Fruit fly (Drosophila melanogaster) whole organism, embryonic: Measurements from ENCODE around the gene CG1575.

Experiments
- CG10366 ChIP-seq: fragments of 200-800 bp; sonication (Bioruptor generic); IDR thresholded peaks from 2 replicates; pipeline ENCODE4 v1.3.6; 2022; ENCODE audit warnings: missing biosample characterization, missing genetic modification characterization
- CG10654 ChIP-seq: fragments of 200-800 bp; sonication (Bioruptor generic); optimal IDR thresholded peaks from 2 replicates; lab custom pipeline; 2016; ENCODE audit warnings: missing biosample characterization, missing genetic modification characterization
- CG11456 ChIP-seq: fragments of 200-800 bp; sonication (Bioruptor generic); IDR thresholded peaks from 3 replicates; pipeline ENCODE4 v1.3.6; 2022; ENCODE audit warnings: missing biosample characterization, missing genetic modification characterization
- CG12659 ChIP-seq: fragments of 200-800 bp; sonication (Bioruptor generic); optimal IDR thresholded peaks from 3 replicates; lab custom pipeline; 2017; ENCODE audit warnings: mild to moderate bottlenecking, missing biosample characterization, missing genetic modification reagents, missing genetic modification characterization
- CG14014 ChIP-seq: fragments of 200-800 bp; sonication (Bioruptor generic); IDR thresholded peaks from 2 replicates; pipeline ENCODE4 v1.3.6; 2022; ENCODE audit warnings: missing biosample characterization, missing genetic modification characterization
- CG15011 ChIP-seq: fragments of 200-800 bp; sonication (Bioruptor generic); optimal IDR thresholded peaks from 3 replicates; lab custom pipeline; 2018; ENCODE audit warnings: missing biosample characterization, mild to moderate bottlenecking, missing genetic modification characterization
- CG18599 ChIP-seq: fragments of 200-800 bp; sonication (Bioruptor generic); optimal IDR thresholded peaks from 3 replicates; lab custom pipeline; 2017; ENCODE audit warnings: missing biosample characterization, missing genetic modification characterization, mild to moderate bottlenecking, moderate library complexity, missing genetic modification reagents
- CG18619 ChIP-seq: fragments of 200-800 bp; sonication (Bioruptor generic); optimal IDR thresholded peaks from 3 replicates; lab custom pipeline; 2017; ENCODE audit warnings: missing biosample characterization, mild to moderate bottlenecking, missing genetic modification characterization
- CG30403 ChIP-seq: fragments of 200-800 bp; sonication (Bioruptor generic); optimal IDR thresholded peaks from 3 replicates; lab custom pipeline; 2016; ENCODE audit warnings: missing biosample characterization, missing genetic modification characterization
- CG3281 ChIP-seq: fragments of 200-800 bp; sonication (Bioruptor generic); optimal IDR thresholded peaks from 3 replicates; lab custom pipeline; 2017; ENCODE audit warnings: missing biosample characterization, mild to moderate bottlenecking, missing genetic modification characterization
- CG34376 ChIP-seq: fragments of 200-800 bp; sonication (Bioruptor generic); optimal IDR thresholded peaks from 2 replicates; lab custom pipeline; 2018; ENCODE audit warnings: missing biosample characterization, mild to moderate bottlenecking, missing genetic modification characterization
- CG7987 ChIP-seq: fragments of 200-800 bp; sonication (Bioruptor generic); optimal IDR thresholded peaks from 2 replicates; lab custom pipeline; 2018; ENCODE audit warnings: missing biosample characterization, mild to moderate bottlenecking, missing genetic modification characterization, moderate library complexity
- CG9727 ChIP-seq: fragments of 200-800 bp; sonication (Bioruptor generic); optimal IDR thresholded peaks from 3 replicates; lab custom pipeline; 2017; ENCODE audit warnings: missing biosample characterization, mild to moderate bottlenecking, missing genetic modification characterization
- CG9932 ChIP-seq: fragments of 200-800 bp; sonication (Bioruptor generic); IDR thresholded peaks from 2 replicates; pipeline ENCODE4 v1.3.6; 2022; ENCODE audit warnings: missing biosample characterization, missing genetic modification characterization
- CkIIα-i1 ChIP-seq: fragments of 200-800 bp; sonication (Bioruptor generic); IDR thresholded peaks from 2 replicates; pipeline ENCODE4 v1.3.6; 2022; ENCODE audit warnings: missing biosample characterization, missing genetic modification characterization
- D19B ChIP-seq: fragments of 200-800 bp; sonication (Bioruptor generic); optimal IDR thresholded peaks from 2 replicates; lab custom pipeline; 2017; ENCODE audit warnings: missing biosample characterization, mild to moderate bottlenecking, missing genetic modification characterization
- Dek ChIP-seq: fragments of 200-800 bp; sonication (Bioruptor generic); optimal IDR thresholded peaks from 3 replicates; lab custom pipeline; 2019; ENCODE audit warnings: missing biosample characterization, mild to moderate bottlenecking, missing genetic modification characterization, moderate library complexity
- Drgx ChIP-seq: fragments of 200-800 bp; sonication (Bioruptor generic); IDR thresholded peaks from 2 replicates; pipeline ENCODE4 v1.3.6; 2022; ENCODE audit warnings: missing biosample characterization, missing genetic modification characterization
- E2f1 ChIP-seq: fragments of 200-800 bp; sonication (Bioruptor generic); IDR thresholded peaks from 2 replicates; pipeline ENCODE4 v1.3.6; 2022; ENCODE audit warnings: missing biosample characterization, missing genetic modification characterization
- Ets65A ChIP-seq: fragments of 200-800 bp; sonication (Bioruptor generic); peaks from one replicate; lab custom pipeline; 2016; ENCODE audit warnings: missing biosample characterization, missing genetic modification characterization
- GATAe ChIP-seq: fragments of 200-800 bp; sonication (Bioruptor generic); conservative IDR thresholded peaks from 2 replicates; pipeline ENCODE4 v1.3.6; 2022; ENCODE audit warnings: missing biosample characterization, missing genetic modification characterization
- Gsc ChIP-seq: fragments of 200-800 bp; sonication (Bioruptor generic); IDR thresholded peaks from 2 replicates; pipeline ENCODE4 v1.3.6; 2022; ENCODE audit warnings: missing biosample characterization, missing genetic modification characterization
- Hr39 ChIP-seq: fragments of >200 bp; optimal IDR thresholded peaks from 2 replicates; lab custom pipeline; 2017
- Hr51 ChIP-seq, 2 experiments: fragments of 200-800 bp; sonication (Bioruptor generic); optimal IDR thresholded peaks; 2 replicates in 1 of 2; 3 replicates in 1 of 2; lab custom pipeline; 2016 to 2018; ENCODE audit warnings: missing biosample characterization in 2 of 2, missing genetic modification characterization in 2 of 2, mild to moderate bottlenecking in 1 of 2, moderate library complexity in 1 of 2
- MBD-R2 ChIP-seq: fragments of 200-800 bp; sonication (Bioruptor generic); IDR thresholded peaks from 2 replicates; pipeline ENCODE4 v1.3.6; 2022; ENCODE audit warnings: missing biosample characterization, missing genetic modification characterization
- Meics ChIP-seq: fragments of 200-800 bp; sonication (Bioruptor generic); optimal IDR thresholded peaks from 2 replicates; lab custom pipeline; 2017; ENCODE audit warnings: missing biosample characterization, mild to moderate bottlenecking, missing genetic modification characterization
- NFAT ChIP-seq: fragments of 200-800 bp; sonication (Bioruptor generic); IDR thresholded peaks from 2 replicates; pipeline ENCODE4 v1.3.6; 2022; ENCODE audit warnings: missing biosample characterization, missing genetic modification characterization
- Oaz ChIP-seq: fragments of 200-800 bp; sonication (Bioruptor generic); IDR thresholded peaks from 2 replicates; pipeline ENCODE4 v1.3.6; 2022; ENCODE audit warnings: missing biosample characterization, missing genetic modification characterization
- Poxn ChIP-seq: fragments of 200-800 bp; sonication (Bioruptor generic); IDR thresholded peaks from 2 replicates; pipeline ENCODE4 v1.3.6; 2022; ENCODE audit warnings: missing biosample characterization, missing genetic modification characterization
- Side ChIP-seq: fragments of 200-800 bp; sonication (Bioruptor generic); optimal IDR thresholded peaks from 2 replicates; lab custom pipeline; 2016; ENCODE audit warnings: missing biosample characterization, missing genetic modification characterization
- Taf1 ChIP-seq: fragments of 200-800 bp; sonication (Bioruptor generic); IDR thresholded peaks from 2 replicates; pipeline ENCODE4 v1.3.6; 2022; ENCODE audit warnings: missing biosample characterization, missing genetic modification characterization
- ase ChIP-seq: fragments of 200-800 bp; sonication (Bioruptor generic); IDR thresholded peaks from 3 replicates; pipeline ENCODE4 v1.3.6; 2022; ENCODE audit warnings: missing biosample characterization, missing genetic modification characterization
- cwo ChIP-seq: fragments of 200-800 bp; sonication (Bioruptor generic); optimal IDR thresholded peaks from 3 replicates; lab custom pipeline; 2017; ENCODE audit warnings: missing biosample characterization, missing genetic modification characterization, mild to moderate bottlenecking, moderate library complexity, missing genetic modification reagents
- dmrt11E ChIP-seq: fragments of 200-800 bp; sonication (Bioruptor generic); optimal IDR thresholded peaks from 3 replicates; lab custom pipeline; 2018; ENCODE audit warnings: missing biosample characterization, mild to moderate bottlenecking, missing genetic modification characterization, moderate library complexity
- emc ChIP-seq: fragments of 200-800 bp; sonication (Bioruptor generic); optimal IDR thresholded peaks from 2 replicates; lab custom pipeline; 2016; ENCODE audit warnings: missing biosample characterization, missing genetic modification characterization
- gro ChIP-seq: fragments of 200-800 bp; sonication (Bioruptor generic); optimal IDR thresholded peaks from 2 replicates; lab custom pipeline; 2016; ENCODE audit warnings: missing biosample characterization, missing genetic modification characterization
- jigr1 ChIP-seq: fragments of 200-800 bp; sonication (Bioruptor generic); IDR thresholded peaks from 3 replicates; pipeline ENCODE4 v1.3.6; 2022; ENCODE audit warnings: missing biosample characterization, missing genetic modification characterization
- jumu ChIP-seq: fragments of 200-800 bp; sonication (Bioruptor generic); optimal IDR thresholded peaks from 3 replicates; lab custom pipeline; 2016; ENCODE audit warnings: missing biosample characterization, missing genetic modification characterization
- kay ChIP-seq: fragments of 200-800 bp; sonication (Bioruptor generic); optimal IDR thresholded peaks from 2 replicates; lab custom pipeline; 2016; ENCODE audit warnings: missing biosample characterization, missing genetic modification characterization
- lab ChIP-seq: fragments of 200-800 bp; sonication (Bioruptor generic); optimal IDR thresholded peaks from 3 replicates; lab custom pipeline; 2017; ENCODE audit warnings: missing biosample characterization, missing genetic modification characterization, mild to moderate bottlenecking, moderate library complexity, missing genetic modification reagents
- mam ChIP-seq: fragments of 200-800 bp; sonication (Bioruptor generic); optimal IDR thresholded peaks from 3 replicates; lab custom pipeline; 2016; ENCODE audit warnings: missing biosample characterization, missing genetic modification characterization
- nerfin-1 ChIP-seq: fragments of 200-800 bp; sonication (Bioruptor generic); optimal IDR thresholded peaks from 3 replicates; lab custom pipeline; 2019; ENCODE audit warnings: missing biosample characterization, mild to moderate bottlenecking, missing genetic modification characterization, moderate library complexity
- nmo ChIP-seq: fragments of 200-800 bp; sonication (Bioruptor generic); optimal IDR thresholded peaks from 2 replicates; lab custom pipeline; 2018; ENCODE audit warnings: missing biosample characterization, mild to moderate bottlenecking, missing genetic modification characterization, moderate library complexity
- pan ChIP-seq, 4 experiments: fragments of >200 bp in 3 of 4; fragments of 200-800 bp in 1 of 4; sonication (Bioruptor generic) in 1 of 4; optimal IDR thresholded peaks in 3 of 4; IDR thresholded peaks in 1 of 4; 2 replicates each; pipeline versions ENCODE4 v1.3.6 to Lab custom; 2017 to 2022; ENCODE audit warnings: missing biosample characterization in 2 of 4, missing genetic modification characterization in 2 of 4, mixed read lengths in 1 of 4
- ranshi ChIP-seq: fragments of 200-800 bp; sonication (Bioruptor generic); IDR thresholded peaks from 2 replicates; pipeline ENCODE4 v1.3.6; 2022; ENCODE audit warnings: missing biosample characterization, missing genetic modification characterization
- rib ChIP-seq: fragments of 200-800 bp; sonication (Bioruptor generic); IDR thresholded peaks from 2 replicates; pipeline ENCODE4 v1.3.6; 2022; ENCODE audit warnings: missing biosample characterization, missing genetic modification characterization
- schlank ChIP-seq: fragments of 200-800 bp; sonication (Bioruptor generic); optimal IDR thresholded peaks from 2 replicates; lab custom pipeline; 2018; ENCODE audit warnings: missing biosample characterization, mild to moderate bottlenecking, missing genetic modification characterization
- slbo ChIP-seq: fragments of 200-800 bp; sonication (Bioruptor generic); IDR thresholded peaks from 2 replicates; pipeline ENCODE4 v1.3.6; 2022; ENCODE audit warnings: missing biosample characterization, missing genetic modification characterization
- tgo ChIP-seq: fragments of 200-800 bp; sonication (Bioruptor generic); IDR thresholded peaks from 3 replicates; pipeline ENCODE4 v1.3.6; 2022; ENCODE audit warnings: missing biosample characterization, missing genetic modification characterization
- vfl ChIP-seq: fragments of 200-800 bp; sonication (Bioruptor generic); optimal IDR thresholded peaks from 2 replicates; lab custom pipeline; 2016; ENCODE audit warnings: missing biosample characterization, missing genetic modification characterization

Gene CG1575

DNA sequence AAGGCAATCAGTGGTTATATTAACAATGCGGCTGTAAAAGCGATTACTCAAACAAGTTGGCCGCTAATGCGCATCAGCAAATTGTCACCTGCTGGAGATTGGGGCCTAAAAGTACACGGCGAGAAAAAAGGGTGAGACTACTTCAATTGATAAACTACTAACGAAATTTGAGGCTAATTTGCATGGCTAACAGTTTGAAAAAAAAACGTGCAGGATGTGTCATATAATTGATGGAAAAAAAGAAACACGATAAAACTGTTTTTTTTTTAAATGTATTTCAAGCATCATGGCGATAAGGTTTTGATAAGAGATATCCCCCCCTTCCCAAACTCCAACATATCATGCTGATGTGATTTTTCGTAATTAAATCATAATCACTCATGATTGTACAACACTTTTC, 4.1 kb upstream of the CG1575 start (continued):
- no peak for TF ChIP-seq CkIIα-i1 (GFP tag; lab: Robert Waterston, UW)
- TF ChIP-seq CG10654 (GFP tag; lab: Kevin White, UChicago), result no peak
- TF ChIP-seq CG11456 (GFP tag; lab: Robert Waterston, UW), result 0 out of 3 replicates have a peak, but pooled peaks have one; percentile 51
- TF ChIP-seq Hr39 (lab: Kevin White, UChicago), result no peak
- peak; percentile 56 for TF ChIP-seq CG3281 (GFP tag; lab: Kevin White, UChicago)
- peak; percentile 18 for TF ChIP-seq CG18619
- peak; percentile 38; the same call in 1 of the 3 replicates for TF ChIP-seq tgo (GFP tag; lab: Robert Waterston, UW)
- peak; percentile 52 for TF ChIP-seq CG9932 (GFP tag; lab: Robert Waterston, UW)
- TF ChIP-seq nmo (GFP tag; lab: Kevin White, UChicago), result peak; percentile 4
- 0 out of 2 replicates have a peak, but pooled peaks have one; percentile 31 for TF ChIP-seq Oaz (GFP tag; lab: Robert Waterston, UW)
- TF ChIP-seq CG9727, result peak; percentile 17
- TF ChIP-seq CG34376, result peak; percentile 19
- TF ChIP-seq Taf1 (GFP tag; lab: Robert Waterston, UW), result 0 out of 2 replicates have a peak, but pooled peaks have one; percentile 25
- TF ChIP-seq jigr1 (GFP tag; lab: Robert Waterston, UW), result 0 out of 3 replicates have a peak, but pooled peaks have one; percentile 16
- peak; percentile 20 for TF ChIP-seq schlank (tag; lab: Kevin White, UChicago)
- TF ChIP-seq CG30403 (GFP tag; lab: Kevin White, UChicago), result peak; percentile 30
- TF ChIP-seq CG10366, result peak; percentile 28; the same call in 1 of the 2 replicates
- TF ChIP-seq rib, result no peak
- TF ChIP-seq GATAe (GFP tag; lab: Robert Waterston, UW), result peak; percentile 70
- TF ChIP-seq CG14014 (GFP tag; lab: Robert Waterston, UW), result peak; percentile 46; the same call in 1 of the 2 replicates
- TF ChIP-seq pan (optimal IDR thresholded peaks at IDR 0.05; lab: Kevin White, UChicago), result no peak
- peak in 1 of 2 experiments; percentile 50 for TF ChIP-seq pan (GFP tag; optimal IDR thresholded peaks at IDR 0.05 in 1 of 2, IDR thresholded peaks at IDR 0.05 in 1 of 2)
- TF ChIP-seq emc, result no peak
- no peak for TF ChIP-seq kay (GFP tag; lab: Kevin White, UChicago)
- no peak for TF ChIP-seq CG7987
- TF ChIP-seq lab (GFP tag; lab: Kevin White, UChicago), result peak; percentile 69
- TF ChIP-seq ase, result no peak
- peak; percentile 26 for TF ChIP-seq Dek (tag; lab: Kevin White, UChicago)
- peak; percentile 90 for TF ChIP-seq Ets65A (GFP tag; lab: Kevin White, UChicago)
- TF ChIP-seq gro, result peak; percentile 31
- TF ChIP-seq vfl (GFP tag; lab: Kevin White, UChicago), result no peak
- peak; percentile 15; the same call in 1 of the 2 replicates for TF ChIP-seq ranshi (GFP tag; lab: Robert Waterston, UW)
- TF ChIP-seq mam (GFP tag; lab: Kevin White, UChicago), result peak; percentile 41
- 0 out of 2 replicates have a peak, but pooled peaks have one; percentile 11 for TF ChIP-seq Poxn (GFP tag; lab: Robert Waterston, UW)
- TF ChIP-seq Side (GFP tag; lab: Kevin White, UChicago), result peak; percentile 8
- peak; percentile 37 for TF ChIP-seq D19B
- TF ChIP-seq NFAT (GFP tag; lab: Robert Waterston, UW), result 0 out of 2 replicates have a peak, but pooled peaks have one; percentile 3
- TF ChIP-seq slbo (GFP tag; lab: Robert Waterston, UW), result peak; percentile 75
- TF ChIP-seq CG15011 (GFP tag; lab: Kevin White, UChicago), result peak; percentile 11
- peak; percentile 67 for TF ChIP-seq Meics (GFP tag; lab: Kevin White, UChicago)
- TF ChIP-seq nerfin-1, result no peak
- peak; percentile 29; the same call in 1 of the 2 replicates for TF ChIP-seq MBD-R2 (GFP tag; lab: Robert Waterston, UW)
- peak in 1 of 2 experiments; percentile 42 for TF ChIP-seq Hr51 (GFP tag; optimal IDR thresholded peaks at IDR 0.05; lab: Kevin White, UChicago)
- peak; percentile 59 for TF ChIP-seq CG18599 (GFP tag; lab: Kevin White, UChicago)
- TF ChIP-seq dmrt11E (tag; lab: Kevin White, UChicago), result no peak
- TF ChIP-seq CG12659 (GFP tag; lab: Kevin White, UChicago), result peak; percentile 35
- no peak for TF ChIP-seq Gsc (GFP tag; lab: Robert Waterston, UW)
- peak; percentile 51 for TF ChIP-seq cwo (GFP tag; lab: Kevin White, UChicago)
- TF ChIP-seq Drgx (GFP tag; lab: Robert Waterston, UW), result no peak
- peak; percentile 7 for TF ChIP-seq jumu
- TF ChIP-seq E2f1, result no peak
